Worm (Caenorhabditis elegans): ENCODE results near the gene ZC449.5.

- no peak for TF ChIP-seq ztf-29 (GFP tag; IDR thresholded peaks at IDR 0.05)
- TF ChIP-seq T22C8.4 (GFP tag; IDR thresholded peaks at IDR 0.05) = no peak
- no peak for TF ChIP-seq flt-1 (GFP tag; IDR thresholded peaks at IDR 0.05)
- no peak for TF ChIP-seq tab-1 (GFP tag; IDR thresholded peaks at IDR 0.05)
- TF ChIP-seq klf-2 (GFP tag; conservative IDR thresholded peaks at IDR 0.05) = no peak
- no peak for TF ChIP-seq ref-1 (GFP tag; conservative IDR thresholded peaks at IDR 0.05)
- TF ChIP-seq med-1 (GFP tag; optimal IDR thresholded peaks at IDR 0.05; ENCODE audit: insufficient read depth) = no peak
These were observed 23.2 kb upstream of the ZC449.5 start, which contains the start of gene C24H10.3 for ce11 chrX:5060756-5061155.

All from whole organism, midembryonic.